Worm (Caenorhabditis elegans) whole organism, L2 larva: Measurements from ENCODE around the gene clec-162.

ENCODE experiments used
- R02D3.7 ChIP-seq: fragments of 150-350 bp; optimal IDR thresholded peaks from 2 replicates; lab custom pipeline; 2014; ENCODE audit warnings: missing biosample characterization, missing genetic modification characterization
- gmeb-1 ChIP-seq: fragments of 150-350 bp; optimal IDR thresholded peaks from 2 replicates; lab custom pipeline; 2014; ENCODE audit warnings: missing biosample characterization, missing genetic modification characterization

- TF ChIP-seq R02D3.7 (no peak), gmeb-1 (tag; lab: Kevin White, UChicago) (no peak)
Measured at ce11 chrIII:9713182-9713581, 11.8 kb downstream of the clec-162 start.
